Worm (Caenorhabditis elegans) whole organism, mixed stage, embryonic: ENCODE data around the gene B0454.8.

ENCODE experiments used
- bed-3 ChIP-seq: fragments of 200-800 bp; sonication (Bioruptor generic); optimal IDR thresholded peaks from 3 replicates; lab custom pipeline; 2018; ENCODE audit warnings: mild to moderate bottlenecking, missing genetic modification characterization, moderate library complexity, missing compliant biosample characterization
- ceh-39 ChIP-seq: fragments of 150-350 bp; optimal IDR thresholded peaks from 2 replicates; lab custom pipeline; 2014; ENCODE audit warnings: missing biosample characterization, missing genetic modification characterization
- ceh-43 ChIP-seq: fragments of 200-800 bp; sonication (Bioruptor generic); optimal IDR thresholded peaks from 2 replicates; lab custom pipeline; 2018; ENCODE audit warnings: mild to moderate bottlenecking, missing genetic modification characterization, moderate library complexity, missing compliant biosample characterization
- ceh-83 ChIP-seq: fragments of 200-800 bp; sonication (Bioruptor generic); optimal IDR thresholded peaks from 2 replicates; lab custom pipeline; 2018; ENCODE audit warnings: mild to moderate bottlenecking, missing genetic modification characterization, missing compliant biosample characterization
- ces-1 ChIP-seq: fragments of 150-350 bp; optimal IDR thresholded peaks from 2 replicates; lab custom pipeline; 2014; ENCODE audit warnings: missing biosample characterization, missing genetic modification reagents, missing genetic modification characterization
- cnd-1 ChIP-seq: fragments of 200-800 bp; sonication (Bioruptor generic); optimal IDR thresholded peaks from 2 replicates; lab custom pipeline; 2018; ENCODE audit warnings: mild to moderate bottlenecking, missing genetic modification characterization, missing compliant biosample characterization
- drap-1 ChIP-seq: fragments of 200-800 bp; sonication (Bioruptor generic); optimal IDR thresholded peaks from 3 replicates; lab custom pipeline; 2018; ENCODE audit warnings: mild to moderate bottlenecking, missing genetic modification characterization, missing compliant biosample characterization
- elt-1 ChIP-seq: sonication (generic microtip); optimal IDR thresholded peaks from 2 replicates; lab custom pipeline; 2017; ENCODE audit warnings: missing genetic modification characterization, mild to moderate bottlenecking, missing compliant biosample characterization, antibody characterized with exemption, moderate library complexity, borderline replicate concordance; ENCODE audit not compliant: insufficient read depth
- flh-1 ChIP-seq: fragments of 200-800 bp; sonication (Bioruptor generic); optimal IDR thresholded peaks from 2 replicates; lab custom pipeline; 2018; ENCODE audit warnings: mild to moderate bottlenecking, missing genetic modification characterization, moderate library complexity, missing compliant biosample characterization
- hlh-1 ChIP-seq: fragments of 150-350 bp; optimal IDR thresholded peaks from 2 replicates; lab custom pipeline; 2014; ENCODE audit warnings: missing biosample characterization, missing genetic modification reagents, missing genetic modification characterization
- lin-13 ChIP-seq: fragments of 150-350 bp; optimal IDR thresholded peaks from 2 replicates; lab custom pipeline; 2014; ENCODE audit warnings: missing biosample characterization, missing genetic modification characterization
- lin-32 ChIP-seq: fragments of 200-800 bp; sonication (Bioruptor generic); optimal IDR thresholded peaks from 2 replicates; lab custom pipeline; 2018; ENCODE audit warnings: mild to moderate bottlenecking, missing genetic modification characterization, missing compliant biosample characterization
- lsy-2 ChIP-seq: fragments of 150-350 bp; optimal IDR thresholded peaks from 2 replicates; lab custom pipeline; 2014; ENCODE audit warnings: missing biosample characterization, missing genetic modification characterization
- mab-5 ChIP-seq: fragments of 150-350 bp; optimal IDR thresholded peaks from 2 replicates; lab custom pipeline; 2014; ENCODE audit warnings: missing biosample characterization, missing genetic modification characterization
- mep-1 ChIP-seq: fragments of 150-350 bp; optimal IDR thresholded peaks from 2 replicates; lab custom pipeline; 2017; ENCODE audit warnings: missing biosample characterization, missing genetic modification reagents, missing genetic modification characterization, inconsistent platforms
- nhr-12 ChIP-seq: fragments of 150-350 bp; optimal IDR thresholded peaks from 2 replicates; lab custom pipeline; 2014; ENCODE audit warnings: missing biosample characterization, missing genetic modification characterization
- nhr-2 ChIP-seq: fragments of 150-350 bp; optimal IDR thresholded peaks from 2 replicates; lab custom pipeline; 2014; ENCODE audit warnings: missing biosample characterization, missing genetic modification characterization
- nhr-237 ChIP-seq: fragments of 150-350 bp; optimal IDR thresholded peaks from 2 replicates; lab custom pipeline; 2014; ENCODE audit warnings: missing biosample characterization, missing genetic modification characterization
- nhr-28 ChIP-seq: fragments of 150-350 bp; optimal IDR thresholded peaks from 2 replicates; lab custom pipeline; 2014; ENCODE audit warnings: missing biosample characterization, missing genetic modification characterization
- nhr-76 ChIP-seq: sonication (generic microtip); optimal IDR thresholded peaks from 2 replicates; lab custom pipeline; 2017; ENCODE audit warnings: missing biosample characterization, missing genetic modification characterization
- pha-4 ChIP-seq: fragments of 150-350 bp; optimal IDR thresholded peaks from 2 replicates; lab custom pipeline; 2018; ENCODE audit warnings: missing biosample characterization, missing genetic modification reagents, missing genetic modification characterization
- sem-2 ChIP-seq: fragments of 200-800 bp; sonication (Bioruptor generic); optimal IDR thresholded peaks from 2 replicates; lab custom pipeline; 2018; ENCODE audit warnings: mild to moderate bottlenecking, missing genetic modification characterization, missing compliant biosample characterization
- snpc-4 ChIP-seq: fragments of 150-350 bp; optimal IDR thresholded peaks from 2 replicates; lab custom pipeline; 2014; ENCODE audit warnings: missing biosample characterization, missing genetic modification characterization
- unc-39 ChIP-seq: fragments of 150-350 bp; optimal IDR thresholded peaks from 2 replicates; lab custom pipeline; 2014; ENCODE audit warnings: missing biosample characterization, missing genetic modification characterization
- unc-62 ChIP-seq: fragments of 150-350 bp; optimal IDR thresholded peaks from 2 replicates; lab custom pipeline; 2014; ENCODE audit warnings: missing biosample characterization, missing genetic modification reagents, missing genetic modification characterization
- zip-8 ChIP-seq: fragments of 150-350 bp; optimal IDR thresholded peaks from 2 replicates; lab custom pipeline; 2014; ENCODE audit warnings: missing biosample characterization, missing genetic modification characterization
- ztf-11 ChIP-seq: fragments of 150-350 bp; optimal IDR thresholded peaks from 2 replicates; lab custom pipeline; 2014; ENCODE audit warnings: missing biosample characterization, missing genetic modification characterization

The B0454.8 gene

ce11 chrII:3014196-3014849, 28.9 kb downstream of the B0454.8 start, which contains the start of gene C41H7.2:
TSS of gene C41H7.2 (plus strand) at chrII:3014817.
- TF ChIP-seq nhr-12 (tag; lab: Kevin White, UChicago) (no peak), hlh-1 (tag; lab: Kevin White, UChicago) (no peak), nhr-237 (tag; lab: Kevin White, UChicago) (no peak), mab-5 (tag; lab: Kevin White, UChicago) (no peak), mep-1 (no peak), lin-32 (GFP tag; lab: Kevin White, UChicago) (no peak), sem-2 (GFP tag; lab: Kevin White, UChicago) (no peak), cnd-1 (tag; lab: Kevin White, UChicago) (no peak), flh-1 (GFP tag; lab: Kevin White, UChicago) (no peak), zip-8 (tag; lab: Kevin White, UChicago) (no peak), ztf-11 (no peak), snpc-4 (tag; lab: Kevin White, UChicago) (no peak), nhr-76 (no peak), lin-13 (no peak), bed-3 (GFP tag; lab: Kevin White, UChicago) (no peak)

- TF ChIP-seq flh-1 (GFP tag; lab: Kevin White, UChicago) (no peak), nhr-12 (tag; lab: Kevin White, UChicago) (no peak), elt-1 (tag; lab: Kevin White, UChicago) (no peak), unc-39 (tag; lab: Kevin White, UChicago) (no peak), pha-4 (no peak), lin-13 (no peak), ceh-83 (GFP tag; lab: Kevin White, UChicago) (no peak), ces-1 (GFP tag; lab: Kevin White, UChicago) (no peak), unc-62 (no peak), ceh-43 (GFP tag; lab: Kevin White, UChicago) (no peak), lsy-2 (tag; lab: Kevin White, UChicago) (no peak), bed-3 (GFP tag; lab: Kevin White, UChicago) (no peak)
Observed at ce11 chrII:3012133-3012532, 31.1 kb downstream of the B0454.8 start, which contains the start of gene C41H7.9. TSS of gene C41H7.9 (minus strand) at chrII:3012233.

- TF ChIP-seq ceh-39 (peak; percentile 8), drap-1 (no peak)
- TF ChIP-seq, all 35 proteins: peak for 1
Observed at ce11 chrII:3008400-3008799, 34.9 kb downstream of the B0454.8 start, which contains the start of gene sdz-5. TSS of gene sdz-5 (plus strand) at chrII:3008700.

ce11 chrII:3005499-3005898, 37.8 kb downstream of the B0454.8 start, which contains the start of gene lido-12:
TSS of gene lido-12 (plus strand) at chrII:3005799.
- TF ChIP-seq sem-2 (GFP tag; lab: Kevin White, UChicago) (no peak), flh-1 (GFP tag; lab: Kevin White, UChicago) (no peak), nhr-76 (no peak), unc-62 (no peak), ceh-39 (no peak), nhr-28 (tag; lab: Kevin White, UChicago) (no peak), ceh-43 (GFP tag; lab: Kevin White, UChicago) (no peak), nhr-2 (tag; lab: Kevin White, UChicago) (no peak), nhr-12 (tag; lab: Kevin White, UChicago) (no peak)

- no peak for TF ChIP-seq ceh-43 (GFP tag; lab: Kevin White, UChicago)
- TF ChIP-seq mep-1: no peak
- no peak for TF ChIP-seq lin-13
- TF ChIP-seq lin-32 (GFP tag; lab: Kevin White, UChicago): no peak
Observed at ce11 chrII:3003667-3004066, 39.6 kb downstream of the B0454.8 start, which contains the start of gene lido-11. TSS of gene lido-11 (plus strand) at chrII:3003967.

ce11 chrII:3002211-3002610, 41.0 kb downstream of the B0454.8 start, which contains the start of gene lido-10:
TSS of gene lido-10 (plus strand) at chrII:3002511.
- no peak for TF ChIP-seq ceh-39
- no peak for TF ChIP-seq lin-32 (GFP tag; lab: Kevin White, UChicago)
- TF ChIP-seq ces-1 (GFP tag; lab: Kevin White, UChicago): no peak
- no peak for TF ChIP-seq sem-2 (GFP tag; lab: Kevin White, UChicago)
- TF ChIP-seq zip-8 (tag; lab: Kevin White, UChicago): no peak
- TF ChIP-seq ceh-43 (GFP tag; lab: Kevin White, UChicago): no peak
- TF ChIP-seq lsy-2 (tag; lab: Kevin White, UChicago): no peak
